Fruit fly (Drosophila melanogaster) whole organism, embryonic: Measurements from ENCODE around the gene Shawn.

Experiments used
- Ada2b ChIP-seq: fragments of 200-800 bp; sonication (Bioruptor generic); IDR thresholded peaks from 2 replicates; pipeline ENCODE4 v1.3.6; 2022; ENCODE audit warnings: missing biosample characterization, missing genetic modification characterization
- Awh ChIP-seq: fragments of 200-800 bp; sonication (Bioruptor generic); IDR thresholded peaks from 2 replicates; pipeline ENCODE4, ENCODE4 v1.3.6; 2022; ENCODE audit warnings: missing biosample characterization, missing genetic modification characterization
- Bgb ChIP-seq: fragments of 200-800 bp; sonication (Bioruptor generic); IDR thresholded peaks from 2 replicates; pipeline ENCODE4 v1.3.6; 2022; ENCODE audit warnings: missing biosample characterization, missing genetic modification characterization; ENCODE audit not compliant: partially characterized antibody
- CG10209 ChIP-seq: fragments of 200-800 bp; sonication (Bioruptor generic); optimal IDR thresholded peaks from 3 replicates; lab custom pipeline; 2017; ENCODE audit warnings: missing biosample characterization, mild to moderate bottlenecking, missing genetic modification characterization, missing genetic modification reagents
- CG12299 ChIP-seq: fragments of 200-800 bp; sonication (Bioruptor generic); optimal IDR thresholded peaks from 2 replicates; lab custom pipeline; 2018; ENCODE audit warnings: missing biosample characterization, mild to moderate bottlenecking, missing genetic modification characterization
- CG14441 ChIP-seq: fragments of 200-800 bp; sonication (Bioruptor generic); IDR thresholded peaks from 2 replicates; pipeline ENCODE4 v1.3.6; 2022; ENCODE audit warnings: missing biosample characterization, missing genetic modification characterization
- CG18262 ChIP-seq: fragments of 200-800 bp; optimal IDR thresholded peaks from 3 replicates; lab custom pipeline; 2019; ENCODE audit warnings: missing biosample characterization, mild to moderate bottlenecking, missing genetic modification characterization, moderate library complexity
- CG2875 ChIP-seq: fragments of 200-800 bp; sonication (Bioruptor generic); optimal IDR thresholded peaks from 2 replicates; lab custom pipeline; 2017; ENCODE audit warnings: missing biosample characterization, mild to moderate bottlenecking, missing genetic modification characterization, missing genetic modification reagents
- CG31224 ChIP-seq: fragments of 200-800 bp; sonication (Bioruptor generic); IDR thresholded peaks from 2 replicates; pipeline ENCODE4 v1.3.6; 2022; ENCODE audit warnings: missing biosample characterization, missing genetic modification characterization
- CG32532 ChIP-seq: fragments of 200-800 bp; sonication (Bioruptor generic); IDR thresholded peaks from 2 replicates; pipeline ENCODE4 v1.3.6; 2022; ENCODE audit warnings: missing biosample characterization, missing genetic modification characterization
- CG4730 ChIP-seq: fragments of 200-800 bp; sonication (Bioruptor generic); IDR thresholded peaks from 2 replicates; pipeline ENCODE4 v1.3.6; 2022; ENCODE audit warnings: missing biosample characterization, missing genetic modification characterization
- CG5245 ChIP-seq: fragments of 200-800 bp; sonication (Bioruptor generic); optimal IDR thresholded peaks from 3 replicates; lab custom pipeline; 2016; ENCODE audit warnings: missing biosample characterization, missing genetic modification characterization
- CG6791 ChIP-seq: fragments of 200-800 bp; sonication (Bioruptor generic); IDR thresholded peaks from 3 replicates; pipeline ENCODE4 v1.3.6; 2022; ENCODE audit warnings: missing biosample characterization, missing genetic modification characterization; ENCODE audit not compliant: partially characterized antibody
- CG6813 ChIP-seq: fragments of 200-800 bp; sonication (Bioruptor generic); optimal IDR thresholded peaks from 2 replicates; lab custom pipeline; 2017; ENCODE audit warnings: missing biosample characterization, missing genetic modification characterization, mild to moderate bottlenecking, moderate library complexity, missing genetic modification reagents
- CG7271 ChIP-seq: fragments of 200-800 bp; sonication (Bioruptor generic); optimal IDR thresholded peaks from 2 replicates; lab custom pipeline; 2018; ENCODE audit warnings: missing biosample characterization, mild to moderate bottlenecking, missing genetic modification characterization, moderate library complexity
- CG7928 ChIP-seq: fragments of 200-800 bp; sonication (Bioruptor generic); optimal IDR thresholded peaks from 2 replicates; lab custom pipeline; 2017; ENCODE audit warnings: missing biosample characterization, mild to moderate bottlenecking, missing genetic modification characterization
- CG8478 ChIP-seq: fragments of >200 bp; optimal IDR thresholded peaks from 2 replicates; lab custom pipeline; 2018
- HLHmδ ChIP-seq: fragments of 200-800 bp; sonication (Bioruptor generic); optimal IDR thresholded peaks from 2 replicates; lab custom pipeline; 2018; ENCODE audit warnings: missing biosample characterization, mild to moderate bottlenecking, missing genetic modification characterization, moderate library complexity
- HmgZ ChIP-seq: fragments of 200-800 bp; sonication (Bioruptor generic); optimal IDR thresholded peaks from 2 replicates; lab custom pipeline; 2018; ENCODE audit warnings: missing biosample characterization, mild to moderate bottlenecking, missing genetic modification characterization
- Kr ChIP-seq: fragments of 200-800 bp; sonication (Bioruptor generic); optimal IDR thresholded peaks from 2 replicates; lab custom pipeline; 2017; ENCODE audit warnings: missing biosample characterization, mild to moderate bottlenecking, missing genetic modification characterization
- Lhr ChIP-seq: fragments of 200-800 bp; sonication (Bioruptor generic); optimal IDR thresholded peaks from 3 replicates; lab custom pipeline; 2017; ENCODE audit warnings: mild to moderate bottlenecking, missing biosample characterization, missing genetic modification reagents, missing genetic modification characterization
- Med ChIP-seq: fragments of 200-800 bp; sonication (Bioruptor generic); peaks from one replicate; lab custom pipeline; 2016; ENCODE audit warnings: missing biosample characterization, missing genetic modification characterization, mild to moderate bottlenecking, inconsistent platforms, moderate library complexity
- PHDP ChIP-seq: fragments of 200-800 bp; sonication (Bioruptor generic); optimal IDR thresholded peaks from 3 replicates; lab custom pipeline; 2018; ENCODE audit warnings: missing biosample characterization, mild to moderate bottlenecking, missing genetic modification characterization, moderate library complexity
- Rx ChIP-seq: fragments of 200-800 bp; sonication (Bioruptor generic); IDR thresholded peaks from 2 replicates; pipeline ENCODE4 v1.3.6; 2022; ENCODE audit warnings: missing biosample characterization, missing genetic modification characterization
- Scr ChIP-seq: fragments of 200-800 bp; sonication (Bioruptor generic); IDR thresholded peaks from 2 replicates; pipeline ENCODE4 v1.3.6; 2022; ENCODE audit warnings: missing biosample characterization, missing genetic modification characterization; ENCODE audit not compliant: partially characterized antibody
- Usf ChIP-seq: fragments of 200-800 bp; sonication (Bioruptor generic); optimal IDR thresholded peaks from 2 replicates; lab custom pipeline; 2017; ENCODE audit warnings: missing genotype, missing biosample characterization, missing genetic modification characterization
- Xbp1 ChIP-seq: fragments of 200-800 bp; sonication (Bioruptor generic); optimal IDR thresholded peaks from 3 replicates; lab custom pipeline; 2016; ENCODE audit warnings: missing biosample characterization, mild to moderate bottlenecking, missing genetic modification characterization
- ac ChIP-seq: fragments of 200-800 bp; sonication (Bioruptor generic); optimal IDR thresholded peaks from 3 replicates; lab custom pipeline; 2017; ENCODE audit warnings: missing biosample characterization, mild to moderate bottlenecking, missing genetic modification characterization
- cg ChIP-seq: fragments of 200-800 bp; sonication (Bioruptor generic); optimal IDR thresholded peaks from 3 replicates; lab custom pipeline; 2019; ENCODE audit warnings: missing biosample characterization, mild to moderate bottlenecking, missing genetic modification characterization, moderate library complexity
- dimm ChIP-seq: fragments of 200-800 bp; sonication (Bioruptor generic); IDR thresholded peaks from 2 replicates; pipeline ENCODE4 v1.3.6; 2022; ENCODE audit warnings: missing biosample characterization, missing genetic modification characterization
- fd102C ChIP-seq: fragments of 200-800 bp; sonication (Bioruptor generic); optimal IDR thresholded peaks from 2 replicates; lab custom pipeline; 2018; ENCODE audit warnings: missing biosample characterization, mild to moderate bottlenecking, missing genetic modification characterization, moderate library complexity
- gem ChIP-seq: fragments of 200-800 bp; sonication (Bioruptor generic); optimal IDR thresholded peaks from 2 replicates; lab custom pipeline; 2019; ENCODE audit warnings: missing biosample characterization, mild to moderate bottlenecking, missing genetic modification characterization, moderate library complexity
- gsb-n ChIP-seq: fragments of 200-800 bp; sonication (Bioruptor generic); optimal IDR thresholded peaks from 3 replicates; lab custom pipeline; 2018; ENCODE audit warnings: missing biosample characterization, mild to moderate bottlenecking, missing genetic modification characterization
- hb ChIP-seq: fragments of 200-800 bp; sonication (Bioruptor generic); IDR thresholded peaks from 3 replicates; pipeline ENCODE4 v1.3.6; 2022; ENCODE audit warnings: missing biosample characterization, missing genetic modification characterization; ENCODE audit not compliant: partially characterized antibody
- hth ChIP-seq: fragments of >200 bp; optimal IDR thresholded peaks from 2 replicates; lab custom pipeline; 2017; ENCODE audit warnings: inconsistent platforms
- ind ChIP-seq: fragments of 200-800 bp; sonication (Bioruptor generic); optimal IDR thresholded peaks from 3 replicates; lab custom pipeline; 2016; ENCODE audit warnings: missing biosample characterization, missing genetic modification characterization
- mam ChIP-seq: fragments of 200-800 bp; sonication (Bioruptor generic); optimal IDR thresholded peaks from 3 replicates; lab custom pipeline; 2016; ENCODE audit warnings: missing biosample characterization, missing genetic modification characterization
- mld ChIP-seq: fragments of 200-800 bp; sonication (Bioruptor generic); IDR thresholded peaks from 3 replicates; pipeline ENCODE4 v1.3.6; 2022; ENCODE audit warnings: missing biosample characterization, missing genetic modification characterization; ENCODE audit not compliant: partially characterized antibody
- peb ChIP-seq: fragments of 200-800 bp; sonication (Bioruptor generic); IDR thresholded peaks from 2 replicates; pipeline ENCODE4 v1.3.6; 2022; ENCODE audit warnings: missing biosample characterization, missing genetic modification characterization
- pfk ChIP-seq: fragments of 200-800 bp; sonication (Bioruptor generic); optimal IDR thresholded peaks from 2 replicates; lab custom pipeline; 2018; ENCODE audit warnings: missing biosample characterization, mild to moderate bottlenecking, missing genetic modification characterization, moderate library complexity
- pzg ChIP-seq: fragments of 200-800 bp; sonication (Bioruptor generic); optimal IDR thresholded peaks from 3 replicates; lab custom pipeline; 2018; ENCODE audit warnings: missing biosample characterization, mild to moderate bottlenecking, missing genetic modification characterization, moderate library complexity
- ranshi ChIP-seq: fragments of 200-800 bp; sonication (Bioruptor generic); IDR thresholded peaks from 2 replicates; pipeline ENCODE4 v1.3.6; 2022; ENCODE audit warnings: missing biosample characterization, missing genetic modification characterization
- rib ChIP-seq: fragments of 200-800 bp; sonication (Bioruptor generic); IDR thresholded peaks from 2 replicates; pipeline ENCODE4 v1.3.6; 2022; ENCODE audit warnings: missing biosample characterization, missing genetic modification characterization
- run ChIP-seq: fragments of 200-800 bp; sonication (Bioruptor generic); optimal IDR thresholded peaks from 3 replicates; lab custom pipeline; 2018; ENCODE audit warnings: missing biosample characterization, mild to moderate bottlenecking, missing genetic modification characterization
- slou ChIP-seq: fragments of 200-800 bp; sonication (Bioruptor generic); optimal IDR thresholded peaks from 3 replicates; lab custom pipeline; 2016; ENCODE audit warnings: missing biosample characterization, missing genetic modification characterization
- unc-4 ChIP-seq: fragments of 200-800 bp; sonication (Bioruptor generic); IDR thresholded peaks from 2 replicates; pipeline ENCODE4 v1.3.6; 2022; ENCODE audit warnings: missing biosample characterization, missing genetic modification characterization; ENCODE audit not compliant: partially characterized antibody
- vvl ChIP-seq: fragments of 200-800 bp; sonication (Bioruptor generic); IDR thresholded peaks from 2 replicates; pipeline ENCODE4 v1.3.6; 2022; ENCODE audit warnings: missing biosample characterization, missing genetic modification characterization
- wek ChIP-seq: fragments of 200-800 bp; sonication (Bioruptor generic); optimal IDR thresholded peaks from 3 replicates; lab custom pipeline; 2018; ENCODE audit warnings: missing biosample characterization, mild to moderate bottlenecking, missing genetic modification characterization, moderate library complexity
- wor ChIP-seq: fragments of 200-800 bp; sonication (Bioruptor generic); IDR thresholded peaks from 2 replicates; pipeline ENCODE4 v1.3.6; 2022; ENCODE audit warnings: missing biosample characterization, missing genetic modification characterization

Shawn gene

dm6 chrX:19663859-19664728 is 52.8 kb downstream of the Shawn start, which contains the start of the genes CG14223 and Ssu72 (continued):
- TF ChIP-seq CG6813 (GFP tag; lab: Kevin White, UChicago) = no peak
- TF ChIP-seq ac = no peak
- no peak for TF ChIP-seq ind (GFP tag; lab: Kevin White, UChicago)
- TF ChIP-seq Usf (GFP tag; lab: Kevin White, UChicago) = no peak
- TF ChIP-seq CG32532 (GFP tag; lab: Robert Waterston, UW) = no peak
- TF ChIP-seq CG2875 (GFP tag; lab: Kevin White, UChicago) = no peak
- no peak for TF ChIP-seq wor
- no peak for TF ChIP-seq run
- no peak for TF ChIP-seq peb (GFP tag; lab: Robert Waterston, UW)
- peak; percentile 8 for TF ChIP-seq CG18262 (tag; lab: Kevin White, UChicago)
- no peak for TF ChIP-seq CG7271
- peak; percentile 84 for TF ChIP-seq Scr
- TF ChIP-seq Kr (GFP tag; lab: Kevin White, UChicago) = no peak
- 0 out of 3 replicates have a peak, but pooled peaks have one; percentile 44 for TF ChIP-seq mld
- peak; percentile 82 for TF ChIP-seq Med (GFP tag; lab: Kevin White, UChicago)
- no peak for TF ChIP-seq hth
- no peak for TF ChIP-seq Awh
- TF ChIP-seq mam (GFP tag; lab: Kevin White, UChicago) = peak; percentile 19
- no peak for TF ChIP-seq Rx (GFP tag; lab: Robert Waterston, UW)
- TF ChIP-seq hb (GFP tag; lab: Robert Waterston, UW) = peak; percentile 61; the same call in 1 of the 3 replicates
- TF ChIP-seq PHDP (tag; lab: Kevin White, UChicago) = no peak
- TF ChIP-seq Lhr (GFP tag; lab: Kevin White, UChicago) = no peak
- no peak for TF ChIP-seq gsb-n (tag; lab: Kevin White, UChicago)
- TF ChIP-seq rib (GFP tag; lab: Robert Waterston, UW) = no peak
- no peak for TF ChIP-seq dimm (GFP tag; lab: Robert Waterston, UW)
- TF ChIP-seq pfk (GFP tag; lab: Kevin White, UChicago) = no peak
- TF ChIP-seq HLHmδ (GFP tag; lab: Kevin White, UChicago) = no peak
- TF ChIP-seq CG8478 (lab: Kevin White, UChicago) = no peak
- no peak for TF ChIP-seq CG7928 (GFP tag; lab: Kevin White, UChicago)
- TF ChIP-seq cg (GFP tag; lab: Kevin White, UChicago) = no peak
- TF ChIP-seq Xbp1 (GFP tag; lab: Kevin White, UChicago) = no peak
- peak; percentile 3 for TF ChIP-seq HmgZ
- no peak for TF ChIP-seq CG12299
- TF ChIP-seq unc-4 (GFP tag; lab: Robert Waterston, UW) = peak; percentile 62
- TF ChIP-seq Bgb = peak; percentile 81
- TF ChIP-seq pzg = peak; percentile 59
- no peak for TF ChIP-seq CG5245 (GFP tag; lab: Kevin White, UChicago)
- peak; percentile 78 for TF ChIP-seq CG6791
- no peak for TF ChIP-seq ranshi (GFP tag; lab: Robert Waterston, UW)
- TF ChIP-seq CG4730 = no peak
- TF ChIP-seq slou (GFP tag; lab: Kevin White, UChicago) = no peak
- no peak for TF ChIP-seq CG14441 (GFP tag; lab: Robert Waterston, UW)
- TF ChIP-seq fd102C (GFP tag; lab: Kevin White, UChicago) = no peak
- no peak for TF ChIP-seq wek (GFP tag; lab: Kevin White, UChicago)
- TF ChIP-seq CG10209 (GFP tag; lab: Kevin White, UChicago) = no peak
- TF ChIP-seq CG31224 (GFP tag; lab: Robert Waterston, UW) = no peak
- TF ChIP-seq gem (tag; lab: Kevin White, UChicago) = peak; percentile 13
- TF ChIP-seq vvl (GFP tag; lab: Robert Waterston, UW) = peak; percentile 32; the same call in 1 of the 2 replicates
- no peak for TF ChIP-seq Ada2b (GFP tag; lab: Robert Waterston, UW)
